Fruit fly (Drosophila melanogaster) whole organism, pupa: ENCODE data around the gene eIF4G2.
A peak's percentile ranks its signal among the peaks of the same experiment; 100 is the strongest.

Experiments
- CG10348 ChIP-seq: fragments of 200-800 bp; sonication (Bioruptor generic); IDR thresholded peaks from 2 replicates; pipeline ENCODE4 v1.3.6; 2022; ENCODE audit warnings: missing biosample characterization, missing genetic modification characterization
- CG12605 ChIP-seq: fragments of 200-800 bp; sonication (Bioruptor generic); IDR thresholded peaks from 2 replicates; pipeline ENCODE4 v1.3.6; 2022; ENCODE audit warnings: missing biosample characterization, missing genetic modification characterization
- CG13204 ChIP-seq: fragments of 200-800 bp; sonication (Bioruptor generic); optimal IDR thresholded peaks from 2 replicates; lab custom pipeline; 2018; ENCODE audit warnings: missing biosample characterization, mild to moderate bottlenecking, missing genetic modification characterization, moderate library complexity
- CG14655 ChIP-seq: fragments of 200-800 bp; sonication (Bioruptor generic); optimal IDR thresholded peaks from 3 replicates; lab custom pipeline; 2017; ENCODE audit warnings: mild to moderate bottlenecking, missing biosample characterization, missing genetic modification reagents, missing genetic modification characterization
- CG15710 ChIP-seq: fragments of 200-800 bp; sonication (Bioruptor generic); optimal IDR thresholded peaks from 2 replicates; lab custom pipeline; 2018; ENCODE audit warnings: missing biosample characterization, mild to moderate bottlenecking, missing genetic modification characterization, moderate library complexity
- CG17806 ChIP-seq: fragments of 200-800 bp; sonication (Bioruptor generic); optimal IDR thresholded peaks from 2 replicates; lab custom pipeline; 2018; ENCODE audit warnings: missing biosample characterization, mild to moderate bottlenecking, missing genetic modification characterization, moderate library complexity
- CG32121 ChIP-seq: fragments of 200-800 bp; sonication (Bioruptor generic); IDR thresholded peaks from 2 replicates; pipeline ENCODE4 v1.3.6; 2022; ENCODE audit warnings: missing biosample characterization, missing genetic modification characterization
- CG34367 ChIP-seq: fragments of 200-800 bp; sonication (Bioruptor generic); optimal IDR thresholded peaks from 2 replicates; lab custom pipeline; 2018; ENCODE audit warnings: missing biosample characterization, mild to moderate bottlenecking, missing genetic modification characterization
- CG4496 ChIP-seq: fragments of 200-800 bp; sonication (Bioruptor generic); IDR thresholded peaks from 3 replicates; pipeline ENCODE4 v1.3.6; 2022; ENCODE audit warnings: missing biosample characterization, missing genetic modification characterization
- CG8159 ChIP-seq: fragments of 200-800 bp; sonication (Bioruptor generic); optimal IDR thresholded peaks from 3 replicates; lab custom pipeline; 2018; ENCODE audit warnings: missing biosample characterization, mild to moderate bottlenecking, missing genetic modification characterization, moderate library complexity
- CG8301 ChIP-seq: fragments of 200-800 bp; sonication (Bioruptor generic); optimal IDR thresholded peaks from 2 replicates; lab custom pipeline; 2018; ENCODE audit warnings: missing biosample characterization, mild to moderate bottlenecking, missing genetic modification characterization
- CG9948 ChIP-seq: fragments of 200-800 bp; sonication (Bioruptor generic); optimal IDR thresholded peaks from 2 replicates; lab custom pipeline; 2018; ENCODE audit warnings: missing biosample characterization, mild to moderate bottlenecking, missing genetic modification characterization, moderate library complexity
- D1 ChIP-seq: fragments of 200-800 bp; sonication (Bioruptor generic); optimal IDR thresholded peaks from 2 replicates; lab custom pipeline; 2018; ENCODE audit warnings: missing biosample characterization, mild to moderate bottlenecking, missing genetic modification characterization, moderate library complexity
- EcR ChIP-seq: fragments of 200-800 bp; sonication (Bioruptor generic); optimal IDR thresholded peaks from 3 replicates; lab custom pipeline; 2019; ENCODE audit warnings: missing biosample characterization, missing genetic modification characterization, mild to moderate bottlenecking, moderate library complexity, missing genetic modification reagents
- Ets98B ChIP-seq: fragments of 200-800 bp; sonication (Bioruptor generic); IDR thresholded peaks from 2 replicates; pipeline ENCODE4 v1.3.6; 2022; ENCODE audit warnings: missing biosample characterization, missing genetic modification characterization
- Pif1A ChIP-seq: fragments of 200-800 bp; sonication (Bioruptor generic); optimal IDR thresholded peaks from 3 replicates; lab custom pipeline; 2016; ENCODE audit warnings: missing biosample characterization, missing genetic modification characterization
- Pif1B ChIP-seq: fragments of 200-800 bp; sonication (Bioruptor generic); optimal IDR thresholded peaks from 3 replicates; lab custom pipeline; 2016; ENCODE audit warnings: missing biosample characterization, missing genetic modification characterization
- Snoo ChIP-seq: fragments of 200-800 bp; sonication (Bioruptor generic); optimal IDR thresholded peaks from 3 replicates; lab custom pipeline; 2017; ENCODE audit warnings: missing biosample characterization, mild to moderate bottlenecking, missing genetic modification characterization, inconsistent platforms
- fd96Ca ChIP-seq: fragments of 200-800 bp; sonication (Bioruptor generic); IDR thresholded peaks from 3 replicates; pipeline ENCODE4 v1.3.6; 2022; ENCODE audit warnings: missing biosample characterization, missing genetic modification characterization
- gl ChIP-seq: fragments of 200-800 bp; sonication (Bioruptor generic); optimal IDR thresholded peaks from 2 replicates; lab custom pipeline; 2018; ENCODE audit warnings: missing biosample characterization, mild to moderate bottlenecking, missing genetic modification characterization
- rn ChIP-seq: fragments of 200-800 bp; sonication (Bioruptor generic); IDR thresholded peaks from 2 replicates; pipeline ENCODE4 v1.3.6; 2022; ENCODE audit warnings: missing biosample characterization, missing genetic modification characterization

The eIF4G2 gene

dm6 chr3R:23781466-23781935 lies 37.5 kb downstream of the eIF4G2 start, which contains the start of the genes Nup98-96 and mbc:
Nup98-96 (minus strand) TSS chr3R:23781621.
mbc (plus strand) TSS chr3R:23781765.
- TF ChIP-seq CG14655 (GFP tag; lab: Kevin White, UChicago): peak; percentile 72
- TF ChIP-seq Snoo (tag; lab: Kevin White, UChicago): peak; percentile 71
- peak; percentile 21 for TF ChIP-seq gl (tag; lab: Kevin White, UChicago)
- TF ChIP-seq EcR (GFP tag; lab: Kevin White, UChicago): peak; percentile 18
- TF ChIP-seq CG13204: peak; percentile 39
- peak; percentile 70 for TF ChIP-seq CG8301 (tag; lab: Kevin White, UChicago)
- peak; percentile 79 for TF ChIP-seq fd96Ca (GFP tag; lab: Robert Waterston, UW)
- peak; percentile 65 for TF ChIP-seq CG34367 (tag; lab: Kevin White, UChicago)
- peak; percentile 43 for TF ChIP-seq Pif1B
- TF ChIP-seq CG8159 (tag; lab: Kevin White, UChicago): peak; percentile 84
- peak; percentile 80 for TF ChIP-seq CG15710
- TF ChIP-seq CG17806 (tag; lab: Kevin White, UChicago): peak; percentile 77
- no peak for TF ChIP-seq CG12605
- TF ChIP-seq CG4496 (GFP tag; lab: Robert Waterston, UW): peak; percentile 90
- TF ChIP-seq Pif1A (GFP tag; lab: Kevin White, UChicago): no peak
- peak; percentile 85 for TF ChIP-seq rn (GFP tag; lab: Robert Waterston, UW)
- peak; percentile 67; the same call in 1 of the 2 replicates for TF ChIP-seq CG10348 (GFP tag; lab: Robert Waterston, UW)
- TF ChIP-seq Ets98B: peak; percentile 80
- TF ChIP-seq CG32121 (GFP tag; lab: Robert Waterston, UW): peak; percentile 62; the same call in 1 of the 2 replicates
- no peak for TF ChIP-seq D1 (tag; lab: Kevin White, UChicago)
- peak; percentile 77 for TF ChIP-seq CG9948

DNA sequence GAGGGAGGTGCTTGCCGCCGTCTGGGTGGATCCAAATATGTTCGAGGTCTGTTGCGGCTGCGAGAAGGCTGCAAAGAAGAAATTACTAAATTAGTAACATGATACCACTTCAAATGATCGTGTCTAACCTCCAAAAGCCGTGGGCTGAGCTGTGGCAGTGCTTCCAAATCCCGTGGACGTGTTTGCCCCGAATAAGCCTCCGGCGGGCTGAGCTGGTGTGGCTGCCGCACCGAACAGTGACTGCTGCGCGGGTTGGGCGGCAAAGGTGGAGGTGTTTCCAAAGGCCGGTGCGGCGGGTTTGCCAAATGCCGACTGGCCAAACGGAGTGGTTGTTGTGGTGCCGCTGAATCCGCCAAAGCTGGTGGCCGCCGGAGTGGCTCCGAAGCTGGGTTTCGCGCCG lies 38.3 kb downstream of the eIF4G2 start:
- TF ChIP-seq CG12605: no peak
- TF ChIP-seq CG8301 (tag; lab: Kevin White, UChicago): no peak
- TF ChIP-seq CG14655 (GFP tag; lab: Kevin White, UChicago): no peak
- TF ChIP-seq CG4496 (GFP tag; lab: Robert Waterston, UW): no peak
- no peak for TF ChIP-seq D1 (tag; lab: Kevin White, UChicago)
- no peak for TF ChIP-seq Ets98B
- TF ChIP-seq Pif1B: no peak
- no peak for TF ChIP-seq CG34367 (tag; lab: Kevin White, UChicago)
- no peak for TF ChIP-seq Snoo (tag; lab: Kevin White, UChicago)
- TF ChIP-seq CG15710: no peak
- TF ChIP-seq rn (GFP tag; lab: Robert Waterston, UW): no peak
- TF ChIP-seq, all 21 proteins: peak for 0

dm6 chr3R:23773610-23774364 lies 45.2 kb downstream of the eIF4G2 start, which contains the start of gene CG10208:
CG10208 (minus strand) TSS chr3R:23774127.
- TF ChIP-seq CG4496 (GFP tag; lab: Robert Waterston, UW) (no peak), CG9948 (no peak), CG17806 (tag; lab: Kevin White, UChicago) (no peak), EcR (GFP tag; lab: Kevin White, UChicago) (no peak), CG12605 (no peak), CG8301 (tag; lab: Kevin White, UChicago) (no peak), CG15710 (no peak), CG14655 (GFP tag; lab: Kevin White, UChicago) (no peak), Pif1A (GFP tag; lab: Kevin White, UChicago) (no peak)

DNA sequence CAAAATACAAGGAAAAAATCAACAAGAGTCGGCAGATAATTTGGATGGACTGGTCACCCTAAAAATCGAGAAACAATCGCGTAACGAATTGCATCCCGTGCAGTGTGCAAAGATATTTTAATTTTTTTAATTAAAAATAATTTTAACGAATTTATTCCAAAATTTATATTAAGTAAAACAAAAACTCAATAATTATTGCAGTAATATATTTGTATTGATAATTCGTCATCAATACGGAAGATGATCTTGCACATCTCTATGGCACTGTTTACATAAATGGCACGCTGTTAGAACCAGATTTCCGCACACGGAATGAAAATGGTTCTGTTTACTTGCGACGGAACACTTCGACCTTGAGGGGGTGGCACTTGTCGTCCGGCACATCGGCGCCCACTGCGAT lies 46.2 kb downstream of the eIF4G2 start, which contains the start of gene tst:
Gene tst (minus strand): TSS at position 52 of the 400 bp plus-strand sequence.
- peak; percentile 89 for TF ChIP-seq CG15710
- peak; percentile 87 for TF ChIP-seq CG8159 (tag; lab: Kevin White, UChicago)
- TF ChIP-seq Ets98B: peak; percentile 95
- no peak for TF ChIP-seq Pif1A (GFP tag; lab: Kevin White, UChicago)
- peak; percentile 87 for TF ChIP-seq CG9948
- peak; percentile 49 for TF ChIP-seq gl (tag; lab: Kevin White, UChicago)
- TF ChIP-seq CG12605: peak; percentile 84
- no peak for TF ChIP-seq Pif1B
- peak; percentile 91 for TF ChIP-seq CG14655 (GFP tag; lab: Kevin White, UChicago)
- TF ChIP-seq CG8301 (tag; lab: Kevin White, UChicago): peak; percentile 82
- peak; percentile 94 for TF ChIP-seq fd96Ca (GFP tag; lab: Robert Waterston, UW)
- peak; percentile 87 for TF ChIP-seq Snoo (tag; lab: Kevin White, UChicago)
- TF ChIP-seq D1 (tag; lab: Kevin White, UChicago): no peak
- TF ChIP-seq CG13204: no peak
- peak; percentile 95 for TF ChIP-seq CG32121 (GFP tag; lab: Robert Waterston, UW)
- peak; percentile 95 for TF ChIP-seq rn (GFP tag; lab: Robert Waterston, UW)
- TF ChIP-seq EcR (GFP tag; lab: Kevin White, UChicago): no peak
- TF ChIP-seq CG10348 (GFP tag; lab: Robert Waterston, UW): peak; percentile 76
- peak; percentile 80 for TF ChIP-seq CG34367 (tag; lab: Kevin White, UChicago)
- TF ChIP-seq CG17806 (tag; lab: Kevin White, UChicago): peak; percentile 89
- TF ChIP-seq CG4496 (GFP tag; lab: Robert Waterston, UW): peak; percentile 94

- no peak for TF ChIP-seq Pif1B
- TF ChIP-seq CG14655 (GFP tag; lab: Kevin White, UChicago): no peak
- TF ChIP-seq CG9948: peak; percentile 29
- TF ChIP-seq CG10348 (GFP tag; lab: Robert Waterston, UW): no peak
- TF ChIP-seq Pif1A (GFP tag; lab: Kevin White, UChicago): no peak
- TF ChIP-seq CG12605: peak; percentile 34; the same call in 1 of the 2 replicates
- peak; percentile 14 for TF ChIP-seq CG34367 (tag; lab: Kevin White, UChicago)
- TF ChIP-seq Ets98B: peak; percentile 64
- TF ChIP-seq CG32121 (GFP tag; lab: Robert Waterston, UW): peak; percentile 65
- TF ChIP-seq D1 (tag; lab: Kevin White, UChicago): no peak
- peak; percentile 62 for TF ChIP-seq CG8301 (tag; lab: Kevin White, UChicago)
- TF ChIP-seq CG4496 (GFP tag; lab: Robert Waterston, UW): peak; percentile 75
- TF ChIP-seq fd96Ca (GFP tag; lab: Robert Waterston, UW): peak; percentile 67; the same call in 1 of the 3 replicates
- peak; percentile 51 for TF ChIP-seq CG17806 (tag; lab: Kevin White, UChicago)
- peak; percentile 48 for TF ChIP-seq Snoo (tag; lab: Kevin White, UChicago)
- peak; percentile 26 for TF ChIP-seq gl (tag; lab: Kevin White, UChicago)
- peak; percentile 55 for TF ChIP-seq CG15710
- peak; percentile 61 for TF ChIP-seq CG8159 (tag; lab: Kevin White, UChicago)
Observed at dm6 chr3R:23767417-23767853, 51.6 kb downstream of the eIF4G2 start, which contains the start of the genes CG10214 and CG10375. CG10214 (minus strand) TSS chr3R:23767488. CG10375 (plus strand) TSS chr3R:23767712.
